Worm (Caenorhabditis elegans) whole organism, L2 larva: ENCODE measurements around the gene glb-2.
A peak's percentile ranks its signal among the peaks of the same experiment; 100 is the strongest.

Source experiments
- C34F6.9 ChIP-seq: fragments of 150-350 bp; optimal IDR thresholded peaks from 2 replicates; lab custom pipeline; 2014; ENCODE audit warnings: missing biosample characterization, missing genetic modification characterization
- F13H6.1 ChIP-seq: sonication (generic microtip); optimal IDR thresholded peaks from 2 replicates; lab custom pipeline; 2016; ENCODE audit warnings: missing genetic modification characterization, missing compliant biosample characterization
- R02D3.7 ChIP-seq: fragments of 150-350 bp; optimal IDR thresholded peaks from 2 replicates; lab custom pipeline; 2014; ENCODE audit warnings: missing biosample characterization, missing genetic modification characterization
- Y55F3AM.14 ChIP-seq: fragments of 200-800 bp; sonication (Bioruptor generic); optimal IDR thresholded peaks from 2 replicates; lab custom pipeline; 2018; ENCODE audit warnings: mild to moderate bottlenecking, missing genetic modification characterization, missing compliant biosample characterization
- ZK546.5 ChIP-seq: sonication (generic microtip); optimal IDR thresholded peaks from 2 replicates; lab custom pipeline; 2017; ENCODE audit warnings: missing biosample characterization, missing genetic modification characterization
- alr-1 ChIP-seq: fragments of 150-350 bp; optimal IDR thresholded peaks from 2 replicates; lab custom pipeline; 2014; ENCODE audit warnings: missing biosample characterization, missing genetic modification characterization
- aly-2 ChIP-seq: fragments of 150-350 bp; optimal IDR thresholded peaks from 2 replicates; lab custom pipeline; 2014; ENCODE audit warnings: missing biosample characterization, missing genetic modification characterization
- ama-1 ChIP-seq: fragments of 150-350 bp; optimal IDR thresholded peaks from 2 replicates; lab custom pipeline; 2018; ENCODE audit warnings: inconsistent platforms
- blmp-1 ChIP-seq: sonication (generic microtip); optimal IDR thresholded peaks from 2 replicates; lab custom pipeline; 2017; ENCODE audit warnings: missing genetic modification characterization, mild to moderate bottlenecking, missing compliant biosample characterization, antibody characterized with exemption, moderate library complexity; ENCODE audit not compliant: insufficient read depth
- ceh-16 ChIP-seq: fragments of 150-350 bp; optimal IDR thresholded peaks from 2 replicates; lab custom pipeline; 2014; ENCODE audit warnings: missing biosample characterization, missing genetic modification characterization
- ceh-82 ChIP-seq: fragments of 150-350 bp; optimal IDR thresholded peaks from 2 replicates; lab custom pipeline; 2014; ENCODE audit warnings: missing biosample characterization, missing genetic modification characterization
- crh-2 ChIP-seq: sonication (generic microtip); optimal IDR thresholded peaks from 2 replicates; lab custom pipeline; 2017; ENCODE audit warnings: missing biosample characterization, missing genetic modification characterization
- dmd-4 ChIP-seq: sonication (generic microtip); optimal IDR thresholded peaks from 2 replicates; lab custom pipeline; 2017; ENCODE audit warnings: missing biosample characterization, missing genetic modification characterization
- egl-27 ChIP-seq: sonication (generic microtip); optimal IDR thresholded peaks from 3 replicates; lab custom pipeline; 2017; ENCODE audit warnings: missing biosample characterization, missing genetic modification reagents, missing genetic modification characterization
- elt-1 ChIP-seq: fragments of 150-350 bp; optimal IDR thresholded peaks from 2 replicates; lab custom pipeline; 2014; ENCODE audit warnings: missing biosample characterization, missing genetic modification characterization
- elt-3 ChIP-seq: sonication (generic microtip); optimal IDR thresholded peaks from 2 replicates; lab custom pipeline; 2017; ENCODE audit warnings: missing biosample characterization, missing genetic modification characterization
- fos-1 ChIP-seq: fragments of 150-350 bp; optimal IDR thresholded peaks from 2 replicates; lab custom pipeline; 2014; ENCODE audit warnings: missing biosample characterization, missing genetic modification characterization
- gmeb-1 ChIP-seq: fragments of 150-350 bp; optimal IDR thresholded peaks from 2 replicates; lab custom pipeline; 2014; ENCODE audit warnings: missing biosample characterization, missing genetic modification characterization
- lin-11 ChIP-seq: fragments of 150-350 bp; sonication (generic microtip); optimal IDR thresholded peaks from 2 replicates; lab custom pipeline; 2014; ENCODE audit warnings: missing biosample characterization, missing genetic modification characterization, inconsistent platforms, mixed read lengths
- lin-13 ChIP-seq: fragments of 150-350 bp; optimal IDR thresholded peaks from 2 replicates; lab custom pipeline; 2014; ENCODE audit warnings: missing biosample characterization, missing genetic modification reagents, missing genetic modification characterization
- lin-39 ChIP-seq: fragments of 150-350 bp; optimal IDR thresholded peaks from 2 replicates; lab custom pipeline; 2014; ENCODE audit warnings: missing biosample characterization, missing genetic modification reagents, missing genetic modification characterization
- lsy-2 ChIP-seq, 2 experiments: fragments of 150-350 bp in 1 of 2; sonication (generic microtip) in 1 of 2; optimal IDR thresholded peaks; 2 replicates each; lab custom pipeline; 2014 to 2017; ENCODE audit warnings: missing biosample characterization in 2 of 2, missing genetic modification characterization in 2 of 2
- mab-5 ChIP-seq: fragments of 150-350 bp; optimal IDR thresholded peaks from 2 replicates; lab custom pipeline; 2014; ENCODE audit warnings: missing biosample characterization, missing genetic modification characterization
- mbf-1 ChIP-seq: sonication (generic microtip); optimal IDR thresholded peaks from 2 replicates; lab custom pipeline; 2017; ENCODE audit warnings: missing biosample characterization, missing genetic modification characterization
- mdl-1 ChIP-seq, 2 experiments: fragments of 150-350 bp in 1 of 2; sonication (generic microtip) in 1 of 2; optimal IDR thresholded peaks; 2 replicates each; lab custom pipeline; 2017; ENCODE audit warnings: missing biosample characterization in 2 of 2, missing genetic modification characterization in 2 of 2
- nhr-10 ChIP-seq: sonication (generic microtip); optimal IDR thresholded peaks from 2 replicates; lab custom pipeline; 2017; ENCODE audit warnings: missing biosample characterization, missing genetic modification characterization
- nhr-11 ChIP-seq: fragments of 150-350 bp; optimal IDR thresholded peaks from 2 replicates; lab custom pipeline; 2014; ENCODE audit warnings: missing biosample characterization, missing genetic modification characterization
- nhr-12 ChIP-seq: fragments of 150-350 bp; optimal IDR thresholded peaks from 2 replicates; lab custom pipeline; 2014; ENCODE audit warnings: missing biosample characterization, missing genetic modification characterization
- nhr-129 ChIP-seq: fragments of 150-350 bp; optimal IDR thresholded peaks from 2 replicates; lab custom pipeline; 2014; ENCODE audit warnings: missing biosample characterization, missing genetic modification characterization
- nhr-21 ChIP-seq: fragments of 150-350 bp; optimal IDR thresholded peaks from 2 replicates; lab custom pipeline; 2014; ENCODE audit warnings: missing biosample characterization, missing genetic modification characterization
- nhr-23 ChIP-seq: fragments of 150-350 bp; optimal IDR thresholded peaks from 2 replicates; lab custom pipeline; 2014; ENCODE audit warnings: missing biosample characterization, missing genetic modification reagents, missing genetic modification characterization
- nhr-237 ChIP-seq: fragments of 150-350 bp; optimal IDR thresholded peaks from 2 replicates; lab custom pipeline; 2014; ENCODE audit warnings: missing biosample characterization, missing genetic modification characterization
- nhr-25 ChIP-seq: fragments of 150-350 bp; sonication (generic microtip); optimal IDR thresholded peaks from 3 replicates; lab custom pipeline; 2014; ENCODE audit warnings: missing biosample characterization, missing genetic modification characterization
- nhr-6 ChIP-seq: fragments of 150-350 bp; optimal IDR thresholded peaks from 2 replicates; lab custom pipeline; 2014; ENCODE audit warnings: missing biosample characterization, missing genetic modification characterization
- nhr-77 ChIP-seq: fragments of 150-350 bp; optimal IDR thresholded peaks from 2 replicates; lab custom pipeline; 2014; ENCODE audit warnings: missing biosample characterization, missing genetic modification characterization
- peb-1 ChIP-seq: fragments of 150-350 bp; optimal IDR thresholded peaks from 2 replicates; lab custom pipeline; 2014; ENCODE audit warnings: missing biosample characterization, missing genetic modification characterization
- sem-4 ChIP-seq: fragments of 150-350 bp; optimal IDR thresholded peaks from 2 replicates; lab custom pipeline; 2014; ENCODE audit warnings: missing biosample characterization, missing genetic modification reagents, missing genetic modification characterization
- skn-1 ChIP-seq: sonication (generic microtip); optimal IDR thresholded peaks from 2 replicates; lab custom pipeline; 2017; ENCODE audit warnings: missing biosample characterization, missing genetic modification characterization
- sma-3 ChIP-seq: sonication (generic microtip); optimal IDR thresholded peaks from 2 replicates; lab custom pipeline; 2016; ENCODE audit warnings: missing genetic modification reagents, missing genetic modification characterization, missing compliant biosample characterization
- sma-9 ChIP-seq, 2 experiments: fragments of 150-350 bp in 1 of 2; sonication (generic microtip) in 1 of 2; optimal IDR thresholded peaks; 2 replicates each; lab custom pipeline; 2014 to 2016; ENCODE audit warnings: missing genetic modification characterization in 2 of 2, mild to moderate bottlenecking in 1 of 2, missing biosample characterization in 1 of 2, missing compliant biosample characterization in 1 of 2, missing genetic modification reagents in 1 of 2, moderate library complexity in 1 of 2
- snpc-4 ChIP-seq: fragments of 150-350 bp; optimal IDR thresholded peaks from 2 replicates; lab custom pipeline; 2014; ENCODE audit warnings: missing biosample characterization, missing genetic modification characterization
- unc-39 ChIP-seq: fragments of 150-350 bp; optimal IDR thresholded peaks from 2 replicates; lab custom pipeline; 2014; ENCODE audit warnings: missing biosample characterization, missing genetic modification characterization
- unc-55 ChIP-seq: fragments of 150-350 bp; sonication (generic microtip); optimal IDR thresholded peaks from 3 replicates; lab custom pipeline; 2014; ENCODE audit warnings: missing biosample characterization, missing genetic modification reagents, missing genetic modification characterization
- unc-62 ChIP-seq: fragments of 150-350 bp; optimal IDR thresholded peaks from 2 replicates; lab custom pipeline; 2014; ENCODE audit warnings: missing biosample characterization, missing genetic modification reagents, missing genetic modification characterization
- zag-1 ChIP-seq: fragments of 150-350 bp; optimal IDR thresholded peaks from 2 replicates; lab custom pipeline; 2014; ENCODE audit warnings: missing biosample characterization, missing genetic modification characterization
- ztf-1 ChIP-seq: fragments of 200-800 bp; sonication (Bioruptor generic); conservative IDR thresholded peaks from 2 replicates; pipeline ENCODE4 v1.3.6; 2022; ENCODE audit warnings: missing genetic modification characterization, missing compliant biosample characterization
- ztf-11 ChIP-seq: sonication (generic microtip); optimal IDR thresholded peaks from 2 replicates; lab custom pipeline; 2017; ENCODE audit warnings: missing biosample characterization, missing genetic modification characterization
- ztf-4 ChIP-seq: fragments of 150-350 bp; optimal IDR thresholded peaks from 2 replicates; lab custom pipeline; 2014; ENCODE audit warnings: missing biosample characterization, missing genetic modification characterization

Gene glb-2

DNA sequence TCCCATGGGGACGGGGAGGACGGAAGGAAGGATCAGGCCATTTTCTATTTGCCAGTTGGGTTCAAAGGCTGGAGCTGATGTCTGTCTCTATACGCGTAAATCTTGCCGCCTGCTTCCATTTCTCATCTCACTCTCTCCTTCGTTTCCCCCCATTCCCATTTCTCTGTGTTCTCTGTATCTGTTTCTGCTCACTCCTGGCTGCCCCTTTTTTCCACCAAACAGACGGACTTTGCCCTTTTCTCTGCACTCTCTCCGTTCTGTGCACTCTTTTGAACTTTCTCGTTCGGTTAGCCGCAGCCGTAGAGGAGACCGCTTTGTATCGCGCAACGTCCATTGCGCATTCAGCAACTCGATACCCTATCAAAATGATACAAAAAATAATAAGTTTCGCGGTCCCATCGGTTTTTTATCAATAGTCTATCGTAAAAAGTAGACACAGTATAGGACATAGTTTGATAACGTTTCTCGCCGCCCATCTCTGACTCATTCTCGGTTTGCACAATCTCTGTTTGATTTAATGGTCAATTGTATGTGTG, 27.6 kb downstream of the glb-2 start:
- TF ChIP-seq C34F6.9 (tag; lab: Kevin White, UChicago) (peak; percentile 77), sem-4 (peak; percentile 62), Y55F3AM.14 (GFP tag; lab: Kevin White, UChicago) (peak; percentile 28), ceh-82 (no peak), aly-2 (tag; lab: Kevin White, UChicago) (no peak), ztf-1 (GFP tag; lab: Robert Waterston, UW) (no peak), elt-1 (tag; lab: Kevin White, UChicago) (no peak), R02D3.7 (no peak), nhr-21 (tag; lab: Kevin White, UChicago) (peak; percentile 36), peb-1 (no peak), unc-62 (GFP tag; lab: Kevin White, UChicago) (no peak), mdl-1 (tag; optimal IDR thresholded peaks at IDR 0.05; lab: Kevin White, UChicago) (peak in 1 of 2 experiments; percentile 22), nhr-6 (tag; lab: Kevin White, UChicago) (no peak), ceh-16 (tag; lab: Kevin White, UChicago) (peak; percentile 12), mab-5 (tag; lab: Kevin White, UChicago) (peak; percentile 26), nhr-10 (no peak), snpc-4 (tag; lab: Kevin White, UChicago) (no peak), crh-2 (tag; lab: Kevin White, UChicago) (peak; percentile 22), nhr-23 (tag; lab: Kevin White, UChicago) (no peak), F13H6.1 (tag; lab: Kevin White, UChicago) (peak; percentile 85), sma-9 (GFP tag; optimal IDR thresholded peaks at IDR 0.05; lab: Kevin White, UChicago) (peak; percentile 42), sma-9 (tag; optimal IDR thresholded peaks at IDR 0.05; lab: Kevin White, UChicago) (no peak), nhr-12 (no peak), nhr-25 (tag; lab: Kevin White, UChicago) (no peak), unc-39 (tag; lab: Kevin White, UChicago) (no peak), lsy-2 (tag; optimal IDR thresholded peaks at IDR 0.05; lab: Kevin White, UChicago) (peak; percentile 11 to 47), gmeb-1 (tag; lab: Kevin White, UChicago) (no peak), ztf-11 (tag; lab: Kevin White, UChicago) (no peak), elt-3 (tag; lab: Kevin White, UChicago) (no peak), nhr-11 (tag; lab: Kevin White, UChicago) (peak; percentile 14), lin-11 (tag; lab: Kevin White, UChicago) (peak; percentile 24), nhr-237 (tag; lab: Kevin White, UChicago) (no peak), dmd-4 (tag; lab: Kevin White, UChicago) (no peak), mbf-1 (tag; lab: Kevin White, UChicago) (no peak), sma-3 (peak; percentile 50), lin-13 (GFP tag; lab: Kevin White, UChicago) (peak; percentile 44), ztf-4 (no peak), nhr-77 (tag; lab: Kevin White, UChicago) (no peak), fos-1 (peak; percentile 97), ama-1 (no peak), lin-39 (tag; lab: Kevin White, UChicago) (no peak), zag-1 (tag; lab: Kevin White, UChicago) (peak; percentile 60), blmp-1 (tag; lab: Kevin White, UChicago) (peak; percentile 49), alr-1 (no peak), egl-27 (no peak), skn-1 (tag; lab: Kevin White, UChicago) (no peak), nhr-129 (tag; lab: Kevin White, UChicago) (peak; percentile 82), unc-55 (GFP tag; lab: Kevin White, UChicago) (peak; percentile 49), ZK546.5 (tag; lab: Kevin White, UChicago) (no peak)
